Worm (Caenorhabditis elegans) whole organism, early embryonic: ENCODE measurements around the gene srt-35.

Experiments used
- B0310.2 ChIP-seq: sonication (generic microtip); optimal IDR thresholded peaks from 2 replicates; lab custom pipeline; 2016; ENCODE audit warnings: mild to moderate bottlenecking, missing genetic modification characterization, missing compliant biosample characterization
- aly-1 ChIP-seq: sonication (generic microtip); optimal IDR thresholded peaks from 2 replicates; lab custom pipeline; 2016; ENCODE audit warnings: missing genetic modification characterization, missing compliant biosample characterization
- ama-1 ChIP-seq: fragments of 150-350 bp; optimal IDR thresholded peaks from 2 replicates; lab custom pipeline; 2014
- ceh-36 ChIP-seq: sonication (generic microtip); optimal IDR thresholded peaks from 2 replicates; lab custom pipeline; 2016; ENCODE audit warnings: missing genetic modification characterization, inconsistent platforms, missing compliant biosample characterization
- ets-7 ChIP-seq: sonication (generic microtip); optimal IDR thresholded peaks from 2 replicates; lab custom pipeline; 2016; ENCODE audit warnings: missing genotype, missing genetic modification characterization, missing compliant biosample characterization
- hmbx-1 ChIP-seq: sonication (generic microtip); optimal IDR thresholded peaks from 2 replicates; lab custom pipeline; 2016; ENCODE audit warnings: mild to moderate bottlenecking, missing genetic modification characterization, missing compliant biosample characterization
- hnd-1 ChIP-seq: sonication (generic microtip); optimal IDR thresholded peaks from 2 replicates; lab custom pipeline; 2016; ENCODE audit warnings: missing genetic modification characterization, missing compliant biosample characterization
- pes-1 ChIP-seq: fragments of 200-800 bp; sonication (Bioruptor generic); IDR thresholded peaks from 2 replicates; pipeline ENCODE4 v1.3.6; 2022; ENCODE audit warnings: missing genetic modification reagents, missing genetic modification characterization, missing compliant biosample characterization
- scrt-1 ChIP-seq: fragments of 200-800 bp; sonication (Bioruptor generic); IDR thresholded peaks from 2 replicates; pipeline ENCODE4 v1.3.6; 2022; ENCODE audit warnings: missing genetic modification characterization, missing compliant biosample characterization
- tbx-37 ChIP-seq: fragments of 200-800 bp; sonication (Bioruptor generic); conservative IDR thresholded peaks from 2 replicates; pipeline ENCODE4 v1.3.6; 2022; ENCODE audit warnings: missing genetic modification reagents, missing genetic modification characterization, missing compliant biosample characterization
- tra-4 ChIP-seq: sonication (generic microtip); optimal IDR thresholded peaks from 2 replicates; lab custom pipeline; 2017; ENCODE audit warnings: missing genetic modification characterization, missing compliant biosample characterization

DNA sequence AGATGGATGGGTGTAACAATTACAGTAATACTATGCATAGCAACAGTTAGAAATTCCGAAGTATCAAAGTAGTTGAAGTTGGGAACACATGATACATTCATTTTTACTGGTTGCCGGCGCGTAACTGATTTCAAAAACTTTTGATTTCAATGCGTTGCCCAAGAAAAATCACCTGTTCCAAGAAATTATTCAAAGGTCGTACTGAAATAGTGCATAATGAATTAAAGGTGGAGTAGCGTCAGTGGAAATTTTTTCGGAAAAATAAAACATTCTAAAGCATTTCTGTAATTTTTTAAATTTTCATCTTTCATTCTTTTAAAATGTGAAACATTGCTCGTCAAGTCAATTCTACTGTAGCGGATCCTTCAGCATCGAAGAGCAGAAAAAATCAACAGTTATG lies 24.1 kb downstream of the srt-35 start, which contains the start of gene srh-204:
- TF ChIP-seq ama-1 (lab: Kevin White, UChicago): no peak
- no peak for TF ChIP-seq hmbx-1 (tag; lab: Kevin White, UChicago)
- no peak for TF ChIP-seq tbx-37 (GFP tag; lab: Robert Waterston, UW)
- TF ChIP-seq ceh-36: no peak
- TF ChIP-seq B0310.2: no peak
- TF ChIP-seq hnd-1 (tag; lab: Kevin White, UChicago): no peak
- no peak for TF ChIP-seq tra-4 (tag; lab: Kevin White, UChicago)
- no peak for TF ChIP-seq aly-1 (tag; lab: Kevin White, UChicago)
- TF ChIP-seq pes-1: no peak
- no peak for TF ChIP-seq ets-7 (tag; lab: Kevin White, UChicago)
- no peak for TF ChIP-seq scrt-1 (GFP tag; lab: Robert Waterston, UW)
